Fruit fly (Drosophila melanogaster) whole organism, embryonic: ENCODE measurements around the gene spz5.

ENCODE experiments used
- BtbVII ChIP-seq: fragments of 200-800 bp; sonication (Bioruptor generic); optimal IDR thresholded peaks from 3 replicates; lab custom pipeline; 2017; ENCODE audit warnings: missing biosample characterization, mild to moderate bottlenecking, missing genetic modification characterization
- CG10654 ChIP-seq: fragments of 200-800 bp; sonication (Bioruptor generic); optimal IDR thresholded peaks from 2 replicates; lab custom pipeline; 2016; ENCODE audit warnings: missing biosample characterization, missing genetic modification characterization
- CG10979 ChIP-seq: fragments of 200-800 bp; sonication (Bioruptor generic); optimal IDR thresholded peaks from 2 replicates; lab custom pipeline; 2018; ENCODE audit warnings: missing biosample characterization, mild to moderate bottlenecking, missing genetic modification characterization, moderate library complexity
- CG11093 ChIP-seq: fragments of 200-800 bp; sonication (Bioruptor generic); IDR thresholded peaks from 3 replicates; pipeline ENCODE4 v1.3.6; 2022; ENCODE audit warnings: missing biosample characterization, missing genetic modification characterization
- CG11398 ChIP-seq: fragments of 200-800 bp; sonication (Bioruptor generic); optimal IDR thresholded peaks from 2 replicates; lab custom pipeline; 2016; ENCODE audit warnings: missing biosample characterization, missing genetic modification characterization
- CG1233 ChIP-seq: fragments of 200-800 bp; sonication (Bioruptor generic); optimal IDR thresholded peaks from 4 replicates; lab custom pipeline; 2018; ENCODE audit warnings: missing biosample characterization, mild to moderate bottlenecking, missing genetic modification characterization
- CG12744 ChIP-seq: fragments of 200-800 bp; sonication (Bioruptor generic); optimal IDR thresholded peaks from 2 replicates; lab custom pipeline; 2016; ENCODE audit warnings: missing biosample characterization, missing genetic modification characterization
- CG1529 ChIP-seq: fragments of 200-800 bp; sonication (Bioruptor generic); optimal IDR thresholded peaks from 3 replicates; lab custom pipeline; 2018; ENCODE audit warnings: missing biosample characterization, missing genetic modification characterization
- CG15514 ChIP-seq: fragments of 200-800 bp; sonication (Bioruptor generic); optimal IDR thresholded peaks from 3 replicates; lab custom pipeline; 2017; ENCODE audit warnings: missing biosample characterization, missing genetic modification characterization, mild to moderate bottlenecking, moderate library complexity, missing genetic modification reagents
- CG17802 ChIP-seq: fragments of 200-800 bp; sonication (Bioruptor generic); optimal IDR thresholded peaks from 2 replicates; lab custom pipeline; 2018; ENCODE audit warnings: missing biosample characterization, mild to moderate bottlenecking, missing genetic modification characterization, moderate library complexity
- CG18599 ChIP-seq: fragments of 200-800 bp; sonication (Bioruptor generic); optimal IDR thresholded peaks from 3 replicates; lab custom pipeline; 2017; ENCODE audit warnings: missing biosample characterization, missing genetic modification characterization, mild to moderate bottlenecking, moderate library complexity, missing genetic modification reagents
- CG18764 ChIP-seq: fragments of 200-800 bp; sonication (Bioruptor generic); optimal IDR thresholded peaks from 3 replicates; lab custom pipeline; 2016; ENCODE audit warnings: missing biosample characterization, missing genetic modification characterization
- CG2712 ChIP-seq: fragments of 200-800 bp; optimal IDR thresholded peaks from 3 replicates; lab custom pipeline; 2019; ENCODE audit warnings: missing biosample characterization, mild to moderate bottlenecking, missing genetic modification characterization, moderate library complexity
- CG34422 ChIP-seq: fragments of 200-800 bp; sonication (Bioruptor generic); IDR thresholded peaks from 3 replicates; pipeline ENCODE4 v1.3.6; 2022; ENCODE audit warnings: missing biosample characterization, missing genetic modification characterization
- CG3995 ChIP-seq: fragments of 200-800 bp; sonication (Bioruptor generic); optimal IDR thresholded peaks from 3 replicates; lab custom pipeline; 2016; ENCODE audit warnings: missing biosample characterization, missing genetic modification characterization
- CG5245 ChIP-seq: fragments of 200-800 bp; sonication (Bioruptor generic); optimal IDR thresholded peaks from 3 replicates; lab custom pipeline; 2016; ENCODE audit warnings: missing biosample characterization, missing genetic modification characterization
- CG6765 ChIP-seq: fragments of 200-800 bp; sonication (Bioruptor generic); optimal IDR thresholded peaks from 3 replicates; lab custom pipeline; 2017; ENCODE audit warnings: missing biosample characterization, mild to moderate bottlenecking, missing genetic modification characterization
- CG7271 ChIP-seq: fragments of 200-800 bp; sonication (Bioruptor generic); optimal IDR thresholded peaks from 2 replicates; lab custom pipeline; 2018; ENCODE audit warnings: missing biosample characterization, mild to moderate bottlenecking, missing genetic modification characterization, moderate library complexity
- CG7372 ChIP-seq: fragments of 200-800 bp; sonication (Bioruptor generic); IDR thresholded peaks from 2 replicates; pipeline ENCODE4 v1.3.6; 2022; ENCODE audit warnings: missing biosample characterization, missing genetic modification characterization
- CG7556 ChIP-seq: fragments of 200-800 bp; sonication (Bioruptor generic); optimal IDR thresholded peaks from 2 replicates; lab custom pipeline; 2017; ENCODE audit warnings: missing biosample characterization, mild to moderate bottlenecking, missing genetic modification characterization
- CG7745 ChIP-seq: fragments of 200-800 bp; sonication (Bioruptor generic); optimal IDR thresholded peaks from 2 replicates; lab custom pipeline; 2018; ENCODE audit warnings: missing biosample characterization, mild to moderate bottlenecking, missing genetic modification characterization, moderate library complexity
- Dbx ChIP-seq: fragments of 200-800 bp; sonication (Bioruptor generic); IDR thresholded peaks from 3 replicates; pipeline ENCODE4 v1.3.6; 2022; ENCODE audit warnings: missing biosample characterization, missing genetic modification characterization
- Doc2 ChIP-seq: fragments of 200-800 bp; sonication (Bioruptor generic); IDR thresholded peaks from 2 replicates; pipeline ENCODE4 v1.3.6; 2022; ENCODE audit warnings: missing biosample characterization, missing genetic modification characterization
- Ets97D ChIP-seq: fragments of 200-800 bp; sonication (Bioruptor generic); optimal IDR thresholded peaks from 3 replicates; lab custom pipeline; 2016; ENCODE audit warnings: missing biosample characterization, missing genetic modification characterization
- HLH54F ChIP-seq: fragments of 200-800 bp; sonication (Bioruptor generic); optimal IDR thresholded peaks from 3 replicates; lab custom pipeline; 2016; ENCODE audit warnings: missing biosample characterization, missing genetic modification characterization
- Jarid2 ChIP-seq: fragments of 200-800 bp; sonication (Bioruptor generic); optimal IDR thresholded peaks from 3 replicates; lab custom pipeline; 2017; ENCODE audit warnings: mild to moderate bottlenecking, missing biosample characterization, missing genetic modification reagents, missing genetic modification characterization
- Ssrp ChIP-seq: fragments of 200-800 bp; sonication (Bioruptor generic); optimal IDR thresholded peaks from 2 replicates; lab custom pipeline; 2018; ENCODE audit warnings: missing biosample characterization, mild to moderate bottlenecking, missing genetic modification characterization, moderate library complexity
- Vsx1 ChIP-seq: fragments of 200-800 bp; sonication (Bioruptor generic); optimal IDR thresholded peaks from 2 replicates; lab custom pipeline; 2017; ENCODE audit warnings: missing biosample characterization, mild to moderate bottlenecking, missing genetic modification characterization, missing genetic modification reagents
- YL-1 ChIP-seq: fragments of 200-800 bp; sonication (Bioruptor generic); optimal IDR thresholded peaks from 3 replicates; lab custom pipeline; 2017; ENCODE audit warnings: missing biosample characterization, mild to moderate bottlenecking, missing genetic modification characterization
- ab ChIP-seq: fragments of 200-800 bp; sonication (Bioruptor generic); optimal IDR thresholded peaks from 2 replicates; lab custom pipeline; 2016; ENCODE audit warnings: missing biosample characterization, missing genetic modification characterization
- ac ChIP-seq: fragments of 200-800 bp; sonication (Bioruptor generic); optimal IDR thresholded peaks from 3 replicates; lab custom pipeline; 2017; ENCODE audit warnings: missing biosample characterization, mild to moderate bottlenecking, missing genetic modification characterization
- ap ChIP-seq: fragments of 200-800 bp; sonication (Bioruptor generic); IDR thresholded peaks from 2 replicates; pipeline ENCODE4 v1.3.6; 2022; ENCODE audit warnings: missing biosample characterization, missing genetic modification characterization
- ase ChIP-seq: fragments of 200-800 bp; sonication (Bioruptor generic); IDR thresholded peaks from 3 replicates; pipeline ENCODE4 v1.3.6; 2022; ENCODE audit warnings: missing biosample characterization, missing genetic modification characterization
- bsh ChIP-seq, 2 experiments: fragments of 200-800 bp; sonication (Bioruptor generic); optimal IDR thresholded peaks; 2 replicates each; lab custom pipeline; 2017 to 2018; ENCODE audit warnings: mild to moderate bottlenecking in 2 of 2, missing biosample characterization in 2 of 2, missing genetic modification characterization in 2 of 2, moderate library complexity in 1 of 2
- crol ChIP-seq: fragments of 200-800 bp; sonication (Bioruptor generic); IDR thresholded peaks from 2 replicates; pipeline ENCODE4 v1.3.6; 2022; ENCODE audit warnings: missing biosample characterization, missing genetic modification characterization
- dmrt99B ChIP-seq: fragments of 200-800 bp; sonication (Bioruptor generic); optimal IDR thresholded peaks from 2 replicates; lab custom pipeline; 2018; ENCODE audit warnings: missing biosample characterization, mild to moderate bottlenecking, missing genetic modification characterization, moderate library complexity
- ewg ChIP-seq: fragments of 200-800 bp; sonication (Bioruptor generic); optimal IDR thresholded peaks from 3 replicates; lab custom pipeline; 2017; ENCODE audit warnings: mild to moderate bottlenecking, missing biosample characterization, missing genetic modification reagents, missing genetic modification characterization
- gce ChIP-seq: fragments of 200-800 bp; sonication (Bioruptor generic); IDR thresholded peaks from 3 replicates; pipeline ENCODE4 v1.3.6; 2022; ENCODE audit warnings: missing biosample characterization, missing genetic modification characterization
- gsb ChIP-seq: fragments of 200-800 bp; sonication (Bioruptor generic); IDR thresholded peaks from 2 replicates; pipeline ENCODE4 v1.3.6; 2022; ENCODE audit warnings: missing biosample characterization, missing genetic modification characterization
- gt ChIP-seq: fragments of 200-800 bp; sonication (Bioruptor generic); IDR thresholded peaks from 2 replicates; pipeline ENCODE4 v1.3.6; 2022; ENCODE audit warnings: missing biosample characterization, missing genetic modification characterization
- ham ChIP-seq: fragments of 200-800 bp; sonication (Bioruptor generic); IDR thresholded peaks from 2 replicates; pipeline ENCODE4 v1.3.6; 2022; ENCODE audit warnings: missing biosample characterization, missing genetic modification characterization
- insv ChIP-seq, 2 experiments: fragments of 200-800 bp; sonication (Bioruptor generic); optimal IDR thresholded peaks; 3 replicates each; lab custom pipeline; 2016 to 2018; ENCODE audit warnings: missing biosample characterization in 2 of 2, missing genetic modification characterization in 2 of 2
- lilli ChIP-seq: fragments of 200-800 bp; sonication (Bioruptor generic); optimal IDR thresholded peaks from 3 replicates; lab custom pipeline; 2016; ENCODE audit warnings: missing biosample characterization, missing genetic modification characterization
- luna ChIP-seq: fragments of 200-800 bp; sonication (Bioruptor generic); optimal IDR thresholded peaks from 2 replicates; lab custom pipeline; 2016; ENCODE audit warnings: missing biosample characterization, missing genetic modification characterization
- pros ChIP-seq: fragments of 200-800 bp; sonication (Bioruptor generic); optimal IDR thresholded peaks from 3 replicates; lab custom pipeline; 2019; ENCODE audit warnings: missing biosample characterization, mild to moderate bottlenecking, missing genetic modification characterization, moderate library complexity
- sisA ChIP-seq: fragments of 200-800 bp; sonication (Bioruptor generic); IDR thresholded peaks from 2 replicates; pipeline ENCODE4 v1.3.6; 2022; ENCODE audit warnings: missing biosample characterization, missing genetic modification characterization
- tin ChIP-seq: fragments of 200-800 bp; sonication (Bioruptor generic); optimal IDR thresholded peaks from 3 replicates; lab custom pipeline; 2016; ENCODE audit warnings: missing biosample characterization, missing genetic modification characterization
- twi ChIP-seq: fragments of 200-800 bp; optimal IDR thresholded peaks from 2 replicates; lab custom pipeline; 2019; ENCODE audit warnings: missing biosample characterization, mild to moderate bottlenecking, missing genetic modification characterization, moderate library complexity
- yki ChIP-seq: fragments of >200 bp; optimal IDR thresholded peaks from 3 replicates; lab custom pipeline; 2018
- zen ChIP-seq: fragments of 200-800 bp; sonication (Bioruptor generic); optimal IDR thresholded peaks from 3 replicates; lab custom pipeline; 2018; ENCODE audit warnings: missing biosample characterization, mild to moderate bottlenecking, missing genetic modification characterization, moderate library complexity

The spz5 gene

dm6 chr3L:2864450-2864849 is 27.5 kb downstream of the spz5 start:
- peak; percentile 72 for TF ChIP-seq twi (tag; lab: Kevin White, UChicago)
- peak in 1 of 2 experiments; percentile 52 for TF ChIP-seq insv (GFP tag; optimal IDR thresholded peaks at IDR 0.05; lab: Kevin White, UChicago)
- TF ChIP-seq CG11398: no peak

DNA sequence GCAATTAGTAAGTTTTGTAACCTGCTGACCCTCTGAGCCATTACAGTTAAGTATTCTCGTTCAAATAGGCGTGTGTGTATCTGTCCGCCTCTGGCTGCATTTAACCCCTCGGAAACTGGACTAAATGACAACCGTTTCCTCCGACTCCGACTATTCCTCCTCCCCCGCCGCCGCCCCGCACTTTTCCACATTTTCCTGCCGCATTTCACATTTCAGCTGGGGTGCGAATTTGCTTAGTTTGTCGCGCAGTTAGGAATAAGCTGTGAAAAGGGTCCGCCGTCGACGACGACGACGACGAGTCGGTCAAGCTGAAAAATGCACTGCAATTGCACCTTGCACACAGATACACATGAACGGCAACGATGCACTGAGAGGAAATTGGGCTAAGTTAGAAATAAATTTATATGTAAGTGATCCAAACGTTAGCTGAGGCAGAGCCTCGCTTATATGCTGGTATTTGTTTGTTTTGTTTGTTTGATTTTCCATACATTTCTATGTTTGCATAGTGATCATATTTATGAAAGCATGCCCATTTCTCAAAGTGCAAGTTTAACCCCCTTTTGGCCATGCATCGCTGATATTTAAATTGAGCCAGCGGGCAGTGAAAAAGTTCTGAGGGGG is 29.9 kb downstream of the spz5 start:
- TF ChIP-seq CG18764 (GFP tag; lab: Kevin White, UChicago) (no peak), gce (GFP tag; lab: Robert Waterston, UW) (no peak), CG15514 (GFP tag; lab: Kevin White, UChicago) (no peak), CG5245 (GFP tag; lab: Kevin White, UChicago) (no peak), luna (GFP tag; lab: Kevin White, UChicago) (no peak), CG7271 (tag; lab: Kevin White, UChicago) (no peak), CG10654 (GFP tag; lab: Kevin White, UChicago) (no peak), CG1233 (GFP tag; lab: Kevin White, UChicago) (no peak), Doc2 (GFP tag; lab: Robert Waterston, UW) (no peak), yki (no peak), CG18599 (GFP tag; lab: Kevin White, UChicago) (no peak), YL-1 (GFP tag; lab: Kevin White, UChicago) (no peak), lilli (GFP tag; lab: Kevin White, UChicago) (no peak), pros (GFP tag; lab: Kevin White, UChicago) (peak; percentile 61), crol (GFP tag; lab: Robert Waterston, UW) (peak; percentile 62), CG6765 (GFP tag; lab: Kevin White, UChicago) (no peak), ap (GFP tag; lab: Robert Waterston, UW) (no peak), CG10979 (peak; percentile 7), ham (GFP tag; lab: Robert Waterston, UW) (no peak), CG7372 (no peak), CG12744 (GFP tag; lab: Kevin White, UChicago) (no peak), CG2712 (tag; lab: Kevin White, UChicago) (peak; percentile 37), BtbVII (no peak), HLH54F (no peak), gt (GFP tag; lab: Robert Waterston, UW) (no peak), Ssrp (tag; lab: Kevin White, UChicago) (no peak), CG7745 (tag; lab: Kevin White, UChicago) (no peak), CG1529 (GFP tag; lab: Kevin White, UChicago) (no peak), ewg (GFP tag; lab: Kevin White, UChicago) (no peak), Dbx (GFP tag; lab: Robert Waterston, UW) (no peak), gsb (GFP tag; lab: Robert Waterston, UW) (no peak), Ets97D (no peak), ac (GFP tag; lab: Kevin White, UChicago) (no peak), CG11093 (GFP tag; lab: Robert Waterston, UW) (no peak), Jarid2 (GFP tag; lab: Kevin White, UChicago) (no peak), ase (GFP tag; lab: Robert Waterston, UW) (no peak), CG34422 (GFP tag; lab: Robert Waterston, UW) (no peak), Vsx1 (GFP tag; lab: Kevin White, UChicago) (no peak), ab (GFP tag; lab: Kevin White, UChicago) (no peak), sisA (GFP tag; lab: Robert Waterston, UW) (no peak), zen (no peak), CG7556 (GFP tag; lab: Kevin White, UChicago) (no peak), bsh (GFP tag; optimal IDR thresholded peaks at IDR 0.05; lab: Kevin White, UChicago) (peak in 1 of 2 experiments; percentile 40), CG3995 (no peak), tin (GFP tag; lab: Kevin White, UChicago) (no peak), dmrt99B (tag; lab: Kevin White, UChicago) (peak; percentile 2), CG17802 (no peak)
